Worm (Caenorhabditis elegans) whole organism, young adult: Measurements from ENCODE around the gene ints-7.
"Not testable (repeated sequence)": the region's sequence is repeated elsewhere in the genome, so short reads cannot be mapped to it uniquely, and the experiment has no call there.

ENCODE experiments used
- F10E7.11 ChIP-seq: sonication (generic microtip); optimal IDR thresholded peaks from 2 replicates; lab custom pipeline; 2017; ENCODE audit warnings: mild to moderate bottlenecking, missing genetic modification characterization, moderate library complexity, missing compliant biosample characterization
- F52B5.7 ChIP-seq: sonication (generic microtip); optimal IDR thresholded peaks from 2 replicates; lab custom pipeline; 2016; ENCODE audit warnings: mild to moderate bottlenecking, missing genetic modification characterization, missing compliant biosample characterization
- F55B11.4 ChIP-seq: sonication (generic microtip); optimal IDR thresholded peaks from 2 replicates; lab custom pipeline; 2016; ENCODE audit warnings: missing compliant biosample characterization, missing genetic modification characterization, borderline replicate concordance; ENCODE audit not compliant: insufficient read depth
- F57C9.4 ChIP-seq: sonication (generic microtip); optimal IDR thresholded peaks from 2 replicates; lab custom pipeline; 2017; ENCODE audit warnings: mild to moderate bottlenecking, missing genetic modification characterization, missing compliant biosample characterization
- Y53F4B.3 ChIP-seq: fragments of 200-800 bp; sonication (Bioruptor generic); IDR thresholded peaks from 2 replicates; pipeline ENCODE4 v1.3.6; 2022; ENCODE audit warnings: missing genetic modification reagents, missing genetic modification characterization, missing compliant biosample characterization
- Y56A3A.18 ChIP-seq: fragments of 200-800 bp; sonication (Bioruptor generic); IDR thresholded peaks from 2 replicates; pipeline ENCODE4 v1.3.6; 2022; ENCODE audit warnings: missing genetic modification reagents, missing genetic modification characterization, missing compliant biosample characterization
- Y95B8A.8 ChIP-seq: fragments of 200-800 bp; sonication (Bioruptor generic); IDR thresholded peaks from 2 replicates; pipeline ENCODE4 v1.3.6; 2022; ENCODE audit warnings: missing genetic modification reagents, missing genetic modification characterization, missing compliant biosample characterization
- attf-6 ChIP-seq: fragments of 200-800 bp; sonication (Bioruptor generic); IDR thresholded peaks from 2 replicates; pipeline ENCODE4 v1.3.6; 2022; ENCODE audit warnings: missing genetic modification reagents, missing genetic modification characterization, missing compliant biosample characterization
- cebp-1 ChIP-seq, 2 experiments: fragments of 200-800 bp in 1 of 2; sonication (Bioruptor generic) in 1 of 2; sonication (generic microtip) in 1 of 2; IDR thresholded peaks in 1 of 2; optimal IDR thresholded peaks in 1 of 2; 2 replicates each; pipeline versions ENCODE4 v1.3.6 to Lab custom; 2017 to 2022; ENCODE audit warnings: missing compliant biosample characterization in 2 of 2, missing genetic modification characterization in 2 of 2, mild to moderate bottlenecking in 1 of 2, missing genetic modification reagents in 1 of 2, moderate library complexity in 1 of 2
- ceh-100 ChIP-seq: fragments of 200-800 bp; sonication (Bioruptor generic); IDR thresholded peaks from 2 replicates; pipeline ENCODE4 v1.3.6; 2022; ENCODE audit warnings: missing genetic modification reagents, missing genetic modification characterization, missing compliant biosample characterization
- ceh-79 ChIP-seq: sonication (generic microtip); optimal IDR thresholded peaks from 2 replicates; lab custom pipeline; 2017; ENCODE audit warnings: mild to moderate bottlenecking, missing genetic modification characterization, missing compliant biosample characterization
- dpl-1 ChIP-seq: fragments of 150-350 bp; optimal IDR thresholded peaks from 2 replicates; lab custom pipeline; 2014; ENCODE audit warnings: missing biosample characterization, missing genetic modification reagents, missing genetic modification characterization
- ets-4 ChIP-seq: fragments of 200-800 bp; sonication (Bioruptor generic); optimal IDR thresholded peaks from 2 replicates; lab custom pipeline; 2018; ENCODE audit warnings: mild to moderate bottlenecking, missing genetic modification characterization, missing compliant biosample characterization
- fkh-3 ChIP-seq: sonication (generic microtip); optimal IDR thresholded peaks from 2 replicates; lab custom pipeline; 2016; ENCODE audit warnings: mild to moderate bottlenecking, missing genetic modification characterization, missing compliant biosample characterization
- lag-1 ChIP-seq: fragments of 200-800 bp; sonication (Bioruptor generic); IDR thresholded peaks from 2 replicates; pipeline ENCODE4 v1.3.6; 2022; ENCODE audit warnings: missing genetic modification reagents, missing genetic modification characterization, missing compliant biosample characterization
- lin-35 ChIP-seq, 3 experiments: fragments of 150-350 bp in 2 of 3; sonication (generic microtip) in 1 of 3; optimal IDR thresholded peaks; 2 replicates each; lab custom pipeline; 2014 to 2018; ENCODE audit warnings: missing biosample characterization in 3 of 3, missing genetic modification characterization in 3 of 3, missing genetic modification reagents in 3 of 3
- lin-54 ChIP-seq: fragments of 200-800 bp; sonication (Bioruptor generic); optimal IDR thresholded peaks from 2 replicates; lab custom pipeline; 2018; ENCODE audit warnings: mild to moderate bottlenecking, missing genetic modification characterization, missing compliant biosample characterization
- lir-1 ChIP-seq: fragments of 200-800 bp; sonication (Bioruptor generic); conservative IDR thresholded peaks from 2 replicates; pipeline ENCODE4 v1.3.6; 2022; ENCODE audit warnings: missing genetic modification reagents, missing genetic modification characterization, missing compliant biosample characterization
- madf-10 ChIP-seq: sonication (generic microtip); optimal IDR thresholded peaks from 2 replicates; lab custom pipeline; 2016; ENCODE audit warnings: mild to moderate bottlenecking, missing genetic modification characterization, missing compliant biosample characterization
- madf-3 ChIP-seq: fragments of 200-800 bp; sonication (Bioruptor generic); IDR thresholded peaks from 2 replicates; pipeline ENCODE4 v1.3.6; 2022; ENCODE audit warnings: missing genetic modification reagents, missing genetic modification characterization, missing compliant biosample characterization
- pha-4 ChIP-seq: fragments of 150-350 bp; sonication (generic microtip); optimal IDR thresholded peaks from 2 replicates; lab custom pipeline; 2014; ENCODE audit warnings: missing biosample characterization, missing genetic modification reagents, missing genetic modification characterization
- snpc-1.3 ChIP-seq: sonication (generic microtip); optimal IDR thresholded peaks from 2 replicates; lab custom pipeline; 2017; ENCODE audit warnings: missing genetic modification characterization, mild to moderate bottlenecking, missing compliant biosample characterization, antibody characterized with exemption, moderate library complexity, missing genotype, missing genetic modification reagents; ENCODE audit not compliant: insufficient read depth
- tbx-9 ChIP-seq: sonication (generic microtip); optimal IDR thresholded peaks from 2 replicates; lab custom pipeline; 2016; ENCODE audit warnings: borderline replicate concordance, missing genetic modification characterization, inconsistent platforms, missing compliant biosample characterization
- tlf-1 ChIP-seq: fragments of 200-800 bp; sonication (Bioruptor generic); optimal IDR thresholded peaks from 2 replicates; lab custom pipeline; 2018; ENCODE audit warnings: mild to moderate bottlenecking, missing genetic modification characterization, missing compliant biosample characterization
- unc-62 ChIP-seq: fragments of 150-350 bp; optimal IDR thresholded peaks from 2 replicates; lab custom pipeline; 2014; ENCODE audit warnings: missing biosample characterization, missing genetic modification reagents, missing genetic modification characterization
- zfh-2 ChIP-seq: fragments of 200-800 bp; sonication (Bioruptor generic); conservative IDR thresholded peaks from 2 replicates; pipeline ENCODE4 v1.3.6; 2022; ENCODE audit warnings: missing genetic modification reagents, missing genetic modification characterization, missing compliant biosample characterization
- ztf-25 ChIP-seq: fragments of 200-800 bp; sonication (Bioruptor generic); IDR thresholded peaks from 2 replicates; pipeline ENCODE4 v1.3.6; 2022; ENCODE audit warnings: missing genetic modification reagents, missing genetic modification characterization, missing compliant biosample characterization
- ztf-26 ChIP-seq: sonication (generic microtip); optimal IDR thresholded peaks from 2 replicates; lab custom pipeline; 2017; ENCODE audit warnings: missing genetic modification characterization, missing compliant biosample characterization

The ints-7 gene

ce11 chrII:11547254-11547687 is 35.4 kb upstream of the ints-7 start, which contains the start of gene F54D5.7 (continued):
- TF ChIP-seq Y56A3A.18 (GFP tag; lab: Robert Waterston, UW) (peak; percentile 77; the same call in 1 of the 2 replicates), F10E7.11 (tag; lab: Kevin White, UChicago) (peak; percentile 39)

- TF ChIP-seq lin-35 (GFP tag; optimal IDR thresholded peaks at IDR 0.05; lab: Kevin White, UChicago); Y53F4B.3 (GFP tag; lab: Robert Waterston, UW); madf-10 (tag; lab: Kevin White, UChicago): not testable (repeated sequence)
Measured at ce11 chrII:11551981-11552380, 30.7 kb upstream of the ints-7 start, which contains the start of gene dhgd-1. TSS of gene dhgd-1 (minus strand) at chrII:11552081.

ce11 chrII:11555634-11556033 is 27.0 kb upstream of the ints-7 start, which contains the start of gene F54D5.24:
TSS of gene F54D5.24 (plus strand) at chrII:11555949.
- TF ChIP-seq Y95B8A.8 (GFP tag; lab: Robert Waterston, UW) (no peak), F52B5.7 (no peak), snpc-1.3 (tag; lab: Kevin White, UChicago) (no peak), tlf-1 (GFP tag; lab: Kevin White, UChicago) (no peak), cebp-1 (GFP tag; IDR thresholded peaks at IDR 0.05; lab: Robert Waterston, UW) (no peak), cebp-1 (tag; optimal IDR thresholded peaks at IDR 0.05; lab: Kevin White, UChicago) (no peak), lir-1 (no peak), F55B11.4 (tag; lab: Kevin White, UChicago) (no peak), unc-62 (GFP tag; lab: Kevin White, UChicago) (no peak), ztf-26 (tag; lab: Kevin White, UChicago) (no peak), ceh-100 (GFP tag; lab: Robert Waterston, UW) (no peak), ztf-25 (GFP tag; lab: Robert Waterston, UW) (no peak), ceh-79 (no peak), attf-6 (GFP tag; lab: Robert Waterston, UW) (no peak), dpl-1 (GFP tag; lab: Kevin White, UChicago) (no peak), lag-1 (GFP tag; lab: Robert Waterston, UW) (no peak), lin-54 (GFP tag; lab: Kevin White, UChicago) (no peak), tbx-9 (tag; lab: Kevin White, UChicago) (no peak), pha-4 (tag; lab: Kevin White, UChicago) (no peak), fkh-3 (no peak)

- TF ChIP-seq zfh-2 (0 out of 2 replicates have a peak, but pooled peaks have one; percentile 13), madf-3 (GFP tag; lab: Robert Waterston, UW) (no peak)
Measured at ce11 chrII:11556338-11556737, 26.3 kb upstream of the ints-7 start, which contains the start of gene F54D5.17. TSS of gene F54D5.17 (plus strand) at chrII:11556638.

ce11 chrII:11564127-11564526 is 18.5 kb upstream of the ints-7 start, which contains the start of gene F54D5.15:
TSS of gene F54D5.15 (minus strand) at chrII:11564227.
- TF ChIP-seq zfh-2: 0 out of 2 replicates have a peak, but pooled peaks have one; percentile 22
- TF ChIP-seq ets-4 (GFP tag; lab: Kevin White, UChicago): no peak
- no peak for TF ChIP-seq F57C9.4 (tag; lab: Kevin White, UChicago)
